Worm (Caenorhabditis elegans) whole organism, L3 larva: ENCODE measurements around the gene ttc-7.

Experiments used
- R02D3.7 ChIP-seq: fragments of 150-350 bp; optimal IDR thresholded peaks from 2 replicates; lab custom pipeline; 2014; ENCODE audit warnings: missing biosample characterization, missing genetic modification characterization
- ZK546.5 ChIP-seq: sonication (generic microtip); optimal IDR thresholded peaks from 2 replicates; lab custom pipeline; 2017; ENCODE audit warnings: missing biosample characterization, missing genetic modification characterization
- aly-2 ChIP-seq: fragments of 150-350 bp; optimal IDR thresholded peaks from 2 replicates; lab custom pipeline; 2014; ENCODE audit warnings: missing biosample characterization, missing genetic modification characterization
- ama-1 ChIP-seq: fragments of 150-350 bp; optimal IDR thresholded peaks from 2 replicates; lab custom pipeline; 2018
- ceh-16 ChIP-seq: sonication (generic microtip); optimal IDR thresholded peaks from 2 replicates; lab custom pipeline; 2017; ENCODE audit warnings: missing biosample characterization, missing genetic modification characterization
- ceh-28 ChIP-seq: fragments of 150-350 bp; optimal IDR thresholded peaks from 2 replicates; lab custom pipeline; 2014; ENCODE audit warnings: missing biosample characterization, missing genetic modification reagents, missing genetic modification characterization
- ceh-82 ChIP-seq: fragments of 150-350 bp; optimal IDR thresholded peaks from 2 replicates; lab custom pipeline; 2014; ENCODE audit warnings: missing biosample characterization, missing genetic modification characterization
- ceh-9 ChIP-seq: sonication (generic microtip); optimal IDR thresholded peaks from 2 replicates; lab custom pipeline; 2018; ENCODE audit warnings: missing biosample characterization, missing genetic modification characterization
- daf-12 ChIP-seq: fragments of 150-350 bp; optimal IDR thresholded peaks from 2 replicates; lab custom pipeline; 2014; ENCODE audit warnings: missing biosample characterization, missing genetic modification reagents, missing genetic modification characterization
- egl-27 ChIP-seq: sonication (generic microtip); optimal IDR thresholded peaks from 4 replicates; lab custom pipeline; 2017; ENCODE audit warnings: missing biosample characterization, missing genetic modification reagents, missing genetic modification characterization
- egl-5 ChIP-seq: fragments of 150-350 bp; optimal IDR thresholded peaks from 2 replicates; lab custom pipeline; 2017; ENCODE audit warnings: missing biosample characterization, missing genetic modification reagents, missing genetic modification characterization, inconsistent platforms
- elt-1 ChIP-seq: fragments of 150-350 bp; optimal IDR thresholded peaks from 2 replicates; lab custom pipeline; 2014; ENCODE audit warnings: missing biosample characterization, missing genetic modification characterization
- elt-2 ChIP-seq: sonication (generic microtip); optimal IDR thresholded peaks from 2 replicates; lab custom pipeline; 2016; ENCODE audit warnings: missing genetic modification reagents, mild to moderate bottlenecking, missing genetic modification characterization, missing compliant biosample characterization
- elt-3 ChIP-seq, 3 experiments: fragments of 150-350 bp in 1 of 3; sonication (generic microtip) in 2 of 3; optimal IDR thresholded peaks; 2 replicates in 2 of 3; 4 replicates in 1 of 3; lab custom pipeline; 2014 to 2017; ENCODE audit warnings: missing biosample characterization in 3 of 3, missing genetic modification characterization in 3 of 3
- eor-1 ChIP-seq, 2 experiments: fragments of 150-350 bp; optimal IDR thresholded peaks; 2 replicates each; lab custom pipeline; 2014 to 2018; ENCODE audit warnings: missing biosample characterization in 2 of 2, missing genetic modification characterization in 2 of 2
- fkh-10 ChIP-seq: sonication (generic microtip); optimal IDR thresholded peaks from 2 replicates; lab custom pipeline; 2017; ENCODE audit warnings: missing biosample characterization, missing genetic modification reagents, missing genetic modification characterization
- fkh-2 ChIP-seq: fragments of 150-350 bp; optimal IDR thresholded peaks from 2 replicates; lab custom pipeline; 2014; ENCODE audit warnings: missing biosample characterization, missing genetic modification reagents, missing genetic modification characterization
- fos-1 ChIP-seq: fragments of 150-350 bp; optimal IDR thresholded peaks from 2 replicates; lab custom pipeline; 2014; ENCODE audit warnings: missing biosample characterization, missing genetic modification characterization
- hmg-11 ChIP-seq: sonication (generic microtip); optimal IDR thresholded peaks from 2 replicates; lab custom pipeline; 2016; ENCODE audit warnings: missing genetic modification characterization, missing compliant biosample characterization
- jun-1 ChIP-seq: fragments of 150-350 bp; optimal IDR thresholded peaks from 2 replicates; lab custom pipeline; 2014; ENCODE audit warnings: missing biosample characterization, missing genetic modification reagents, missing genetic modification characterization
- lin-15B ChIP-seq: fragments of 150-350 bp; optimal IDR thresholded peaks from 2 replicates; lab custom pipeline; 2014; ENCODE audit warnings: missing biosample characterization, missing genetic modification characterization
- lin-39 ChIP-seq: fragments of 150-350 bp; optimal IDR thresholded peaks from 2 replicates; lab custom pipeline; 2018; ENCODE audit warnings: missing biosample characterization, missing genetic modification reagents, missing genetic modification characterization
- lsy-12 ChIP-seq: sonication (generic microtip); optimal IDR thresholded peaks from 2 replicates; lab custom pipeline; 2016; ENCODE audit warnings: mild to moderate bottlenecking, missing genetic modification characterization, missing compliant biosample characterization
- mdl-1 ChIP-seq: fragments of 150-350 bp; optimal IDR thresholded peaks from 2 replicates; lab custom pipeline; 2014; ENCODE audit warnings: missing biosample characterization, missing genetic modification characterization
- mml-1 ChIP-seq: fragments of 150-350 bp; sonication (generic microtip); optimal IDR thresholded peaks from 3 replicates; lab custom pipeline; 2014; ENCODE audit warnings: missing biosample characterization, missing genetic modification characterization
- nfya-1 ChIP-seq: sonication (generic microtip); optimal IDR thresholded peaks from 2 replicates; lab custom pipeline; 2017; ENCODE audit warnings: missing genetic modification characterization, mild to moderate bottlenecking, missing compliant biosample characterization, antibody characterized with exemption, moderate library complexity; ENCODE audit not compliant: insufficient read depth
- nhr-11 ChIP-seq: fragments of 150-350 bp; optimal IDR thresholded peaks from 2 replicates; lab custom pipeline; 2014; ENCODE audit warnings: missing biosample characterization, missing genetic modification characterization
- nhr-12 ChIP-seq: fragments of 150-350 bp; optimal IDR thresholded peaks from 2 replicates; lab custom pipeline; 2014; ENCODE audit warnings: missing biosample characterization, missing genetic modification characterization
- nhr-23 ChIP-seq: fragments of 150-350 bp; optimal IDR thresholded peaks from 2 replicates; lab custom pipeline; 2014; ENCODE audit warnings: missing biosample characterization, missing genetic modification reagents, missing genetic modification characterization
- nhr-237 ChIP-seq: fragments of 150-350 bp; optimal IDR thresholded peaks from 2 replicates; lab custom pipeline; 2014; ENCODE audit warnings: missing biosample characterization, missing genetic modification characterization
- nhr-25 ChIP-seq: sonication (generic microtip); optimal IDR thresholded peaks from 2 replicates; lab custom pipeline; 2017; ENCODE audit warnings: missing biosample characterization, missing genetic modification characterization
- nhr-28 ChIP-seq: fragments of 150-350 bp; optimal IDR thresholded peaks from 2 replicates; lab custom pipeline; 2014; ENCODE audit warnings: missing biosample characterization, missing genetic modification characterization
- nhr-43 ChIP-seq: sonication (generic microtip); optimal IDR thresholded peaks from 2 replicates; lab custom pipeline; 2016; ENCODE audit warnings: mild to moderate bottlenecking, missing genetic modification characterization, missing compliant biosample characterization; ENCODE audit not compliant: poor library complexity, severe bottlenecking
- nhr-67 ChIP-seq: fragments of 150-350 bp; optimal IDR thresholded peaks from 2 replicates; lab custom pipeline; 2014; ENCODE audit warnings: missing biosample characterization, missing genetic modification characterization
- nhr-76 ChIP-seq: fragments of 150-350 bp; sonication (generic microtip); optimal IDR thresholded peaks from 5 replicates; lab custom pipeline; 2014; ENCODE audit warnings: missing biosample characterization, missing genetic modification characterization
- nhr-77 ChIP-seq: fragments of 150-350 bp; optimal IDR thresholded peaks from 2 replicates; lab custom pipeline; 2014; ENCODE audit warnings: missing biosample characterization, missing genetic modification characterization
- pha-4 ChIP-seq: fragments of 150-350 bp; optimal IDR thresholded peaks from 2 replicates; lab custom pipeline; 2014; ENCODE audit warnings: missing biosample characterization, missing genetic modification reagents, missing genetic modification characterization
- pqm-1 ChIP-seq: fragments of 150-350 bp; optimal IDR thresholded peaks from 2 replicates; lab custom pipeline; 2017; ENCODE audit warnings: missing biosample characterization, missing genetic modification characterization, inconsistent platforms
- sea-2 ChIP-seq: fragments of 150-350 bp; sonication (generic microtip); optimal IDR thresholded peaks from 4 replicates; lab custom pipeline; 2014; ENCODE audit warnings: missing biosample characterization, missing genetic modification reagents, missing genetic modification characterization
- skn-1 ChIP-seq: fragments of 150-350 bp; optimal IDR thresholded peaks from 2 replicates; lab custom pipeline; 2014; ENCODE audit warnings: missing biosample characterization, missing genetic modification characterization
- snpc-4 ChIP-seq: fragments of 150-350 bp; optimal IDR thresholded peaks from 2 replicates; lab custom pipeline; 2014; ENCODE audit warnings: missing biosample characterization, missing genetic modification characterization
- tbx-2 ChIP-seq: sonication (generic microtip); optimal IDR thresholded peaks from 2 replicates; lab custom pipeline; 2016; ENCODE audit warnings: mild to moderate bottlenecking, missing genetic modification characterization, missing compliant biosample characterization
- unc-39 ChIP-seq: sonication (generic microtip); optimal IDR thresholded peaks from 4 replicates; lab custom pipeline; 2017; ENCODE audit warnings: missing biosample characterization, missing genetic modification characterization
- unc-62 ChIP-seq: fragments of 150-350 bp; sonication (generic microtip); optimal IDR thresholded peaks from 4 replicates; lab custom pipeline; 2014; ENCODE audit warnings: missing biosample characterization, missing genetic modification reagents, missing genetic modification characterization
- zag-1 ChIP-seq: fragments of 150-350 bp; optimal IDR thresholded peaks from 2 replicates; lab custom pipeline; 2014; ENCODE audit warnings: missing biosample characterization, missing genetic modification characterization
- ztf-11 ChIP-seq: fragments of 150-350 bp; optimal IDR thresholded peaks from 2 replicates; lab custom pipeline; 2014; ENCODE audit warnings: missing biosample characterization, missing genetic modification characterization
- ztf-4 ChIP-seq: fragments of 150-350 bp; optimal IDR thresholded peaks from 2 replicates; lab custom pipeline; 2014; ENCODE audit warnings: missing biosample characterization, missing genetic modification characterization

ttc-7 gene

ce11 chrIII:1918311-1918932 is 58.2 kb downstream of the ttc-7 start:
- no peak for TF ChIP-seq egl-27
- TF ChIP-seq, all 47 proteins: peak for 0

DNA sequence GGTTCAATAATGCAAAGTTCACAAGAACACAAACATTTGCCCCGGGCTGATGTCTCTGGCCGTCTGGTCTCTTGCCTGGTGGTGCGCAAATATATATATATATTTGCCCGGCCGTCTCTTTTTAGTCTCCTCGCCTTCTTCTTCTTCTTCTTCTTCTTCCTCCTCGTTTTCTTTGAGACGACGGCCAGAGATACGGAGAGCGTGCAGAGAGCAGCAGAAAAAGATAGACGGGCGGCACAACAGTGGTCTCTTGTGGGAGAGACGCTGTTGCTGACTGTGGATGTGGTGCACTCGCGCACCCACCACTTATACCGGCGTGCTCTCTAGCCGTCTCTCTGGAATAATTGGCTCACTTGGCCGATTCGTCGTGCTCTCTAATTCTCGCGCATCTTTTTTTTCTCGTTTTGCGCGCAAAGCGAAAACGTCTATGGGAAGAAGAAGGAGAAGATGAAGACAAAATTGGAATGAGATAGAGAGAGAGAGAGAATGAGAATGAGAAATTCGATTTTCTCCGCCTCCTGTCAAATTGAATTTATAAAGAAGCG is 61.0 kb downstream of the ttc-7 start:
- TF ChIP-seq tbx-2 (tag; lab: Kevin White, UChicago), result peak; percentile 96
- TF ChIP-seq nhr-43 (tag; lab: Kevin White, UChicago), result peak; percentile 97
- TF ChIP-seq mml-1, result no peak
- peak; percentile 86 for TF ChIP-seq egl-27
- TF ChIP-seq nhr-77 (tag; lab: Kevin White, UChicago), result peak; percentile 42
- peak; percentile 70 for TF ChIP-seq elt-1 (tag; lab: Kevin White, UChicago)
- peak; percentile 94 for TF ChIP-seq pha-4 (tag; lab: Kevin White, UChicago)
- peak; percentile 35 for TF ChIP-seq lin-39 (tag; lab: Kevin White, UChicago)
- TF ChIP-seq elt-3 (tag; optimal IDR thresholded peaks at IDR 0.05; lab: Kevin White, UChicago), result peak; percentile 4 to 82 (median 31)
- no peak for TF ChIP-seq unc-39 (tag; lab: Kevin White, UChicago)
- peak; percentile 52 for TF ChIP-seq egl-5 (tag; lab: Kevin White, UChicago)
- TF ChIP-seq mdl-1 (tag; lab: Kevin White, UChicago), result peak; percentile 87
- no peak for TF ChIP-seq nhr-76 (tag; lab: Kevin White, UChicago)
- TF ChIP-seq lsy-12 (tag; lab: Kevin White, UChicago), result peak; percentile 89
- no peak for TF ChIP-seq ceh-16 (tag; lab: Kevin White, UChicago)
- peak; percentile 29 for TF ChIP-seq ama-1 (lab: Kevin White, UChicago)
- peak; percentile 80 for TF ChIP-seq pqm-1 (tag; lab: Kevin White, UChicago)
- no peak for TF ChIP-seq ZK546.5 (tag; lab: Kevin White, UChicago)
- peak; percentile 88 for TF ChIP-seq nhr-25 (tag; lab: Kevin White, UChicago)
- TF ChIP-seq aly-2 (tag; lab: Kevin White, UChicago), result no peak
- no peak for TF ChIP-seq nhr-237 (tag; lab: Kevin White, UChicago)
- peak; percentile 96 for TF ChIP-seq jun-1 (tag; lab: Kevin White, UChicago)
- TF ChIP-seq sea-2 (GFP tag; lab: Kevin White, UChicago), result peak; percentile 11
- TF ChIP-seq R02D3.7 (tag; lab: Kevin White, UChicago), result peak; percentile 72
- peak; percentile 36 for TF ChIP-seq ztf-4
- peak; percentile 54 for TF ChIP-seq fos-1 (tag; lab: Kevin White, UChicago)
- no peak for TF ChIP-seq ceh-9
- TF ChIP-seq ceh-82 (tag; lab: Kevin White, UChicago), result peak; percentile 52
- TF ChIP-seq ceh-28 (tag; lab: Kevin White, UChicago), result peak; percentile 91
- TF ChIP-seq lin-15B (tag; lab: Kevin White, UChicago), result peak; percentile 63
- TF ChIP-seq nfya-1 (tag; lab: Kevin White, UChicago), result peak; percentile 91
- peak; percentile 25 for TF ChIP-seq daf-12
- TF ChIP-seq fkh-2 (tag; lab: Kevin White, UChicago), result no peak
- TF ChIP-seq nhr-67 (tag; lab: Kevin White, UChicago), result no peak
- peak; percentile 73 for TF ChIP-seq snpc-4 (tag; lab: Kevin White, UChicago)
- TF ChIP-seq nhr-11 (tag; lab: Kevin White, UChicago), result peak; percentile 90
- TF ChIP-seq eor-1 (tag; optimal IDR thresholded peaks at IDR 0.05; lab: Kevin White, UChicago), result peak in 1 of 2 experiments; percentile 55
- TF ChIP-seq hmg-11 (tag; lab: Kevin White, UChicago), result peak; percentile 94
- peak; percentile 71 for TF ChIP-seq skn-1 (tag; lab: Kevin White, UChicago)
- TF ChIP-seq nhr-23 (tag; lab: Kevin White, UChicago), result peak; percentile 95
- no peak for TF ChIP-seq ztf-11
- TF ChIP-seq fkh-10 (GFP tag; lab: Kevin White, UChicago), result peak; percentile 93
- TF ChIP-seq unc-62 (GFP tag; lab: Kevin White, UChicago), result peak; percentile 39
- no peak for TF ChIP-seq nhr-12 (tag; lab: Kevin White, UChicago)
- TF ChIP-seq zag-1 (tag; lab: Kevin White, UChicago), result peak; percentile 71
- TF ChIP-seq nhr-28 (tag; lab: Kevin White, UChicago), result no peak
- peak; percentile 92 for TF ChIP-seq elt-2 (tag; lab: Kevin White, UChicago)
